Fruit fly (Drosophila melanogaster): Measurements from ENCODE around the gene Mrgn1.

Mrgn1 gene

DNA sequence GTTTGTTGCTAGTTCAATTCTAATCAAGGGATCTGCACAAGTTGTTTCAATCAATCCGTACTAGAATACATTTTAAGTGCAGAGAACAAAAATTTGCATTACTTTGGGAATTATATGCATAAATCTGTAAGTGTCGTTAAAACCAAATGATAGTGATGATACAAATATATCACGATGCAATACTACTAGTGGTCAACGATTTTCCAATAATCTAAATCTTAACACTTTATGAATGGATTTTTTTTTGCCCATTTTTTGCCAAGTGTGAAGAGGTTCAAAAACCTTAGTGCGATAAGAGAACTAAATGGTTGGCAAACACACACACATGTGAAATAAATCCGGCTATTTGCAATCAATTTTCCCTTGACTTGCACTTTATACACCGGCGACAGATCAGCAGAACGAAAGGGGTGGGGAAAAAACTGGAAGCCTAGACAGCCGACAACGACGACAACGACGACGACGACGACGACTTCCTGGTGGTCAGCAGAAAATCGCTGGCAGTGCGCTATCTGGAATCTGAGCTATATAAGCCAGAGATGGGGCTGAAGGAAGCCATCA, 37.3 kb upstream of the Mrgn1 start, which contains the start of gene Yp3:
Gene Yp3, plus strand, starts transcription at position 558 of the 561 bp plus-strand sequence.
- TF ChIP-seq rgr (GFP tag; optimal IDR thresholded peaks at IDR 0.05) (no peak), CrebA (GFP tag; optimal IDR thresholded peaks at IDR 0.05; ENCODE audit: borderline replicate concordance) (no peak), OdsH (GFP tag; optimal IDR thresholded peaks at IDR 0.05) (no peak)

DNA sequence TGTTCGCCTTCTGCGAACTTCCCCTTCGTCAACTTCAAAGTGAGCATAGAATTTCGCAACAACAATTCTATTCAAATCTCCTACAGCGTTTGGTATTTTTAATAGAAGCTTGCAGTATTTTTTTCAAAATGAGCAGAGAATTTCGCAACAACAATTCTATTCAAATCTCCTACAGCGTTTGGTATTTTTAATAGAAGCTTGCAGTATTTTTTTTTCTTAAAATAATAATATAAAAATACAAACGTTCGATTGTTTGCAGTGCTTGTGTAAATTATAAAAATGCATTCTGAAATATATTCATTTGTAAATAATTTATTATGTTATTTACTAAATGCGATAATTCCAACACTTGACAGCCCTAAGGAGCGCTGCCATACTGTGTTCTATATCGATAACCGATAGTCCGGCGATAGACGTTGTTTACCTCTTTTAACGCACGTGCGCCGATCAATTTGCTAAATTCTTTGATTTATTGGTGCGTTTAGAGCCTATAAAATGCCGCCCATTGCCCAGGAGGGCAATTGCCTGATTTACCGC, 35.1 kb upstream of the Mrgn1 start, which contains the start of the genes CG32625 and Rtc1:
Gene CG32625, minus strand, starts transcription at position 51 of the 537 bp plus-strand sequence.
Gene Rtc1, plus strand, starts transcription at position 404 of the 537 bp plus-strand sequence.
- peak; percentile 19 for TF ChIP-seq CG9705 (GFP tag; optimal IDR thresholded peaks at IDR 0.05)
- no peak for TF ChIP-seq jim (GFP tag; optimal IDR thresholded peaks at IDR 0.05)
- peak; percentile 56 for TF ChIP-seq HLH106 (tag; optimal IDR thresholded peaks at IDR 0.05)
- TF ChIP-seq sv (GFP tag; optimal IDR thresholded peaks at IDR 0.05), result peak; percentile 26
- peak in 1 of 2 experiments; percentile 55 for TF ChIP-seq foxo (GFP tag; optimal IDR thresholded peaks at IDR 0.05)
- peak; percentile 0 for TF ChIP-seq Jra (GFP tag; optimal IDR thresholded peaks at IDR 0.05)
- no peak for TF ChIP-seq Dif (GFP tag; optimal IDR thresholded peaks at IDR 0.05; ENCODE audit: partially characterized antibody)
- peak; percentile 25 for TF ChIP-seq brk (GFP tag; optimal IDR thresholded peaks at IDR 0.05)
- peak; percentile 5 for TF ChIP-seq OdsH (GFP tag; optimal IDR thresholded peaks at IDR 0.05)
- peak; percentile 41 for TF ChIP-seq woc (GFP tag; optimal IDR thresholded peaks at IDR 0.05)
- TF ChIP-seq Hnf4 (GFP tag; optimal IDR thresholded peaks at IDR 0.05), result peak; percentile 9
- peak; percentile 44 for TF ChIP-seq rgr (GFP tag; optimal IDR thresholded peaks at IDR 0.05)
- TF ChIP-seq lola (GFP tag; optimal IDR thresholded peaks at IDR 0.05), result no peak
- TF ChIP-seq CG32264 (GFP tag; optimal IDR thresholded peaks at IDR 0.05), result no peak
- TF ChIP-seq psq (GFP tag; optimal IDR thresholded peaks at IDR 0.05), result peak; percentile 39
- no peak for TF ChIP-seq dsf (GFP tag; optimal IDR thresholded peaks at IDR 0.05; ENCODE audit: borderline replicate concordance)
- no peak for TF ChIP-seq GATAd (GFP tag; optimal IDR thresholded peaks at IDR 0.05)
- peak; percentile 46 for TF ChIP-seq h (GFP tag; optimal IDR thresholded peaks at IDR 0.05)
- TF ChIP-seq fru (GFP tag; optimal IDR thresholded peaks at IDR 0.05), result no peak
- peak; percentile 49 for TF ChIP-seq Hr83 (GFP tag; optimal IDR thresholded peaks at IDR 0.05; ENCODE audit: poor library complexity, severe bottlenecking)
- peak; percentile 34 for TF ChIP-seq Sp1 (GFP tag; optimal IDR thresholded peaks at IDR 0.05)
- TF ChIP-seq ey (GFP tag; optimal IDR thresholded peaks at IDR 0.05), result peak; percentile 14
- TF ChIP-seq Rel (GFP tag; optimal IDR thresholded peaks at IDR 0.05), result no peak
- peak; percentile 38 for TF ChIP-seq Rel (tag; optimal IDR thresholded peaks at IDR 0.05)

DNA sequence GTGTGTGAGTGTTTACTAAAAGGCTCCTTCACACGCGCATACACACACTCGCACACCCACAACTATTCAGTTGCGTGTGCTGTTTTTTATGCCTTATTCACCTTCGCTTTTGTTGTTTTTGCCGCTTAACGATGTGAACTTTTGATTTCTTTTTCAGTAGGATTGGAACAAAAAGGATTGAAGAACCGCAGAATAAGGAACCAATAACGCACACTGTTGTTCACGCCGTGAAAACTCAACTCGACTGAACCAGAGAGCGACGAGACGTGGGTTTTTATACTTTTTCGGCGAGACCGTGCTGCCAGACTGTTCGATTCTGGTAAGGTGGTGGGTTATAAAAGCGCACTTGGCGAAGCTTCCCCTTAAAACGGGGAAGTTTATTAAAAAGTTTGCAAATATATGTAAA, 33.4 kb upstream of the Mrgn1 start, which contains the start of gene Pdcd4:
Gene Pdcd4, minus strand, starts transcription at position 255 of the 406 bp plus-strand sequence.
- TF ChIP-seq Mio (GFP tag; optimal IDR thresholded peaks at IDR 0.05), result no peak
- peak; percentile 10 for TF ChIP-seq fru (GFP tag; optimal IDR thresholded peaks at IDR 0.05)
- no peak for TF ChIP-seq usp (GFP tag; optimal IDR thresholded peaks at IDR 0.05)
- no peak for TF ChIP-seq sv (GFP tag; optimal IDR thresholded peaks at IDR 0.05)
- no peak for TF ChIP-seq Abd-B (GFP tag; optimal IDR thresholded peaks at IDR 0.05)
- no peak for TF ChIP-seq Rel (GFP tag; optimal IDR thresholded peaks at IDR 0.05)
- peak; percentile 97 for TF ChIP-seq Rel (tag; optimal IDR thresholded peaks at IDR 0.05)
- no peak for TF ChIP-seq dl (GFP tag; optimal IDR thresholded peaks at IDR 0.05; ENCODE audit: insufficient read depth in 1 of 2, partially characterized antibody in 2 of 2)
- peak; percentile 31 for TF ChIP-seq br (GFP tag; optimal IDR thresholded peaks at IDR 0.05)
- TF ChIP-seq HLH106 (tag; optimal IDR thresholded peaks at IDR 0.05), result no peak
- no peak for TF ChIP-seq jim (GFP tag; optimal IDR thresholded peaks at IDR 0.05)
- TF ChIP-seq h (GFP tag; optimal IDR thresholded peaks at IDR 0.05), result peak; percentile 11
- no peak for TF ChIP-seq CG9705 (GFP tag; optimal IDR thresholded peaks at IDR 0.05)
- TF ChIP-seq rgr (GFP tag; optimal IDR thresholded peaks at IDR 0.05), result peak; percentile 15
- TF ChIP-seq CG32264 (GFP tag; optimal IDR thresholded peaks at IDR 0.05), result no peak
- TF ChIP-seq Dif (GFP tag; optimal IDR thresholded peaks at IDR 0.05; ENCODE audit: partially characterized antibody), result peak; percentile 8
- no peak for TF ChIP-seq Dfd (GFP tag; optimal IDR thresholded peaks at IDR 0.05)
- no peak for TF ChIP-seq Hr78 (GFP tag; optimal IDR thresholded peaks at IDR 0.05)
- peak; percentile 45 for TF ChIP-seq Sp1 (GFP tag; optimal IDR thresholded peaks at IDR 0.05)

DNA sequence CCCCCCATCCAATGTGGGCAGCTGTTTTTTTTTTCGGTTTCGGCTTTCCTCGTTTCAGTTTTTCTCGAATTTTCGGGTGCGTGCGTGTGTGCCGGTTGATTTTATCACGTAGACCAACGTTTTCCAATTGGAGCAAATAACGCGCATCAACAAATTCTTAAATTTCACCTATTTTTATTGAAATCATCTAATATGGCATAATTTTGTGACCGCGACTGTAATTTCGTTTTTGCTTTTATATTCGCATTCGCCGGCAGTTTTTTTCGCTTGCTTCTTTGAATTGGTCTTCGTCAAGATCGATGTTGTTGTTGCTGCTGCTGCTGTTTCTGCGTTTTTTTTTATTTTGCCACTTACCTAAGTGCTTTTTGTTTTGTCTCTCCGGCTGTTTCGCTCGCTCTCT, 32.7 kb upstream of the Mrgn1 start:
- peak; percentile 46 for TF ChIP-seq OdsH (GFP tag; optimal IDR thresholded peaks at IDR 0.05)
- TF ChIP-seq Rel (GFP tag; optimal IDR thresholded peaks at IDR 0.05), result peak; percentile 25
- no peak for TF ChIP-seq Rel (tag; optimal IDR thresholded peaks at IDR 0.05)
- TF ChIP-seq Sp1 (GFP tag; optimal IDR thresholded peaks at IDR 0.05), result peak; percentile 49
- peak; percentile 3 for TF ChIP-seq CG32264 (GFP tag; optimal IDR thresholded peaks at IDR 0.05)
- TF ChIP-seq woc (GFP tag; optimal IDR thresholded peaks at IDR 0.05), result peak; percentile 50
- TF ChIP-seq Myc (optimal IDR thresholded peaks at IDR 0.05), result no peak
- no peak for TF ChIP-seq Mio (GFP tag; optimal IDR thresholded peaks at IDR 0.05)
- TF ChIP-seq dsf (GFP tag; optimal IDR thresholded peaks at IDR 0.05; ENCODE audit: borderline replicate concordance), result no peak
- TF ChIP-seq fru (GFP tag; optimal IDR thresholded peaks at IDR 0.05), result peak; percentile 38
- no peak for TF ChIP-seq jim (GFP tag; optimal IDR thresholded peaks at IDR 0.05)
- TF ChIP-seq Jra (GFP tag; optimal IDR thresholded peaks at IDR 0.05), result no peak
- TF ChIP-seq br (GFP tag; optimal IDR thresholded peaks at IDR 0.05), result peak; percentile 38
- no peak for TF ChIP-seq pan (optimal IDR thresholded peaks at IDR 0.05)
- TF ChIP-seq Hr78 (GFP tag; optimal IDR thresholded peaks at IDR 0.05), result no peak
- no peak for TF ChIP-seq Vsx2 (GFP tag; optimal IDR thresholded peaks at IDR 0.05; ENCODE audit: partially characterized antibody)
- no peak for TF ChIP-seq dmrt93B (GFP tag; optimal IDR thresholded peaks at IDR 0.05)
- TF ChIP-seq N (GFP tag; optimal IDR thresholded peaks at IDR 0.05), result no peak
- TF ChIP-seq rgr (GFP tag; optimal IDR thresholded peaks at IDR 0.05), result peak; percentile 55
- TF ChIP-seq psq (GFP tag; optimal IDR thresholded peaks at IDR 0.05), result peak; percentile 95
- peak in 1 of 2 experiments; percentile 64 for TF ChIP-seq foxo (GFP tag; optimal IDR thresholded peaks at IDR 0.05)
- peak; percentile 46 for TF ChIP-seq ey (GFP tag; optimal IDR thresholded peaks at IDR 0.05)
- no peak for TF ChIP-seq dl (GFP tag; optimal IDR thresholded peaks at IDR 0.05; ENCODE audit: insufficient read depth in 1 of 2, partially characterized antibody in 2 of 2)
- no peak for TF ChIP-seq Dif (GFP tag; optimal IDR thresholded peaks at IDR 0.05; ENCODE audit: partially characterized antibody)
- no peak for TF ChIP-seq brk (GFP tag; optimal IDR thresholded peaks at IDR 0.05)
- TF ChIP-seq Hnf4 (GFP tag; optimal IDR thresholded peaks at IDR 0.05), result peak; percentile 34
- TF ChIP-seq h (GFP tag; optimal IDR thresholded peaks at IDR 0.05), result peak; percentile 66

All from whole organism, wandering third instar larva.